Worm (Caenorhabditis elegans): ENCODE measurements around the gene C53A5.9.

- TF ChIP-seq him-1 (tag; optimal IDR thresholded peaks at IDR 0.05) (no peak), W03F9.2 (tag; optimal IDR thresholded peaks at IDR 0.05) (no peak)
Observed at ce11 chrV:14521000-14521399, 37.7 kb downstream of the C53A5.9 start, which contains the start of gene C53A5.17.
